Worm (Caenorhabditis elegans) whole organism, midembryonic: Measurements from ENCODE around the gene Y54G2A.40.

Experiments
- T22C8.4 ChIP-seq: fragments of 200-800 bp; sonication (Bioruptor generic); IDR thresholded peaks from 2 replicates; pipeline ENCODE4 v1.3.6; 2022; ENCODE audit warnings: missing genetic modification characterization, missing compliant biosample characterization
- cog-1 ChIP-seq: sonication (generic microtip); optimal IDR thresholded peaks from 2 replicates; lab custom pipeline; 2016; ENCODE audit warnings: missing genetic modification characterization, missing compliant biosample characterization
- flt-1 ChIP-seq: fragments of 200-800 bp; sonication (Bioruptor generic); IDR thresholded peaks from 2 replicates; pipeline ENCODE4 v1.3.6; 2022; ENCODE audit warnings: missing genetic modification characterization, missing compliant biosample characterization
- klf-2 ChIP-seq: fragments of 200-800 bp; sonication (Bioruptor generic); conservative IDR thresholded peaks from 2 replicates; pipeline ENCODE4 v1.3.6; 2022; ENCODE audit warnings: missing genetic modification reagents, missing genetic modification characterization, missing compliant biosample characterization
- med-1 ChIP-seq: sonication (generic microtip); optimal IDR thresholded peaks from 2 replicates; lab custom pipeline; 2017; ENCODE audit warnings: missing genetic modification characterization, mild to moderate bottlenecking, missing compliant biosample characterization, antibody characterized with exemption, missing genetic modification reagents; ENCODE audit not compliant: insufficient read depth
- ref-1 ChIP-seq: fragments of 200-800 bp; sonication (Bioruptor generic); conservative IDR thresholded peaks from 2 replicates; pipeline ENCODE4 v1.3.6; 2022; ENCODE audit warnings: missing genetic modification reagents, missing genetic modification characterization, missing compliant biosample characterization
- tab-1 ChIP-seq: fragments of 200-800 bp; sonication (Bioruptor generic); IDR thresholded peaks from 2 replicates; pipeline ENCODE4 v1.3.6; 2022; ENCODE audit warnings: missing genetic modification characterization, missing compliant biosample characterization
- ztf-23 ChIP-seq: fragments of 200-800 bp; sonication (Bioruptor generic); IDR thresholded peaks from 2 replicates; pipeline ENCODE4 v1.3.6; 2022; ENCODE audit warnings: missing genetic modification reagents, missing genetic modification characterization, missing compliant biosample characterization
- ztf-29 ChIP-seq: fragments of 200-800 bp; sonication (Bioruptor generic); IDR thresholded peaks from 2 replicates; pipeline ENCODE4 v1.3.6; 2022; ENCODE audit warnings: missing genetic modification reagents, missing genetic modification characterization, missing compliant biosample characterization

The Y54G2A.40 gene

ce11 chrIV:2808154-2808553 lies 38.1 kb upstream of the Y54G2A.40 start:
- TF ChIP-seq klf-2 (GFP tag; lab: Robert Waterston, UW), result no peak
- no peak for TF ChIP-seq ztf-29 (GFP tag; lab: Robert Waterston, UW)
- no peak for TF ChIP-seq med-1 (GFP tag; lab: Kevin White, UChicago)
- no peak for TF ChIP-seq cog-1 (tag; lab: Kevin White, UChicago)
- TF ChIP-seq flt-1 (GFP tag; lab: Robert Waterston, UW), result peak; percentile 44; the same call in 1 of the 2 replicates
- no peak for TF ChIP-seq ref-1 (GFP tag; lab: Robert Waterston, UW)
- no peak; the same call in 1 of the 2 replicates for TF ChIP-seq ztf-23 (GFP tag; lab: Robert Waterston, UW)
- 0 out of 2 replicates have a peak, but pooled peaks have one; percentile 58 for TF ChIP-seq tab-1 (GFP tag; lab: Robert Waterston, UW)
- TF ChIP-seq T22C8.4 (GFP tag; lab: Robert Waterston, UW), result no peak

DNA sequence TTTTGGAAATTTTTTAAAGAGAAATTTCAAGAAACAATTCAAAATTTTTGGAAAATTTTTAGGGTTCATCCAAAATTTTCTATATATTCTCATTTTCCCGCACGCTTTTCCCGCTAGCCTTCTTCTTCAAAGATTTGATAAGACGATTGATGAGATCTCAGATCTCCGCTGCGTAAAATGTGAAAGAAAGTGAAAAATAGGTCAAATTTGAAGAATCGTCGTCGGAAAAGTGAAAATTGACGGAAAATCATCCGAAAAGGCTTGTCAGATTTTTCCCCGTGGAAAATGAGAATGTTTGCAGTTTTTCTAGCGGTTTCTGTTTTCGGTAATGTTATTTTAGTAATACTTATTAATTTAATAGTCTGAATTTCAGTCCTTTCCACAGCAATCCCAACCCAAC lies 37.1 kb upstream of the Y54G2A.40 start, which contains the start of gene Y54G2A.76:
TSS of gene Y54G2A.76 (plus strand) at position 203 of the 400 bp plus-strand sequence.
- TF ChIP-seq klf-2 (GFP tag; lab: Robert Waterston, UW) (no peak), flt-1 (GFP tag; lab: Robert Waterston, UW) (no peak), ref-1 (GFP tag; lab: Robert Waterston, UW) (no peak), T22C8.4 (GFP tag; lab: Robert Waterston, UW) (no peak), tab-1 (GFP tag; lab: Robert Waterston, UW) (no peak), cog-1 (tag; lab: Kevin White, UChicago) (no peak), med-1 (GFP tag; lab: Kevin White, UChicago) (no peak), ztf-29 (GFP tag; lab: Robert Waterston, UW) (no peak), ztf-23 (GFP tag; lab: Robert Waterston, UW) (no peak)

DNA sequence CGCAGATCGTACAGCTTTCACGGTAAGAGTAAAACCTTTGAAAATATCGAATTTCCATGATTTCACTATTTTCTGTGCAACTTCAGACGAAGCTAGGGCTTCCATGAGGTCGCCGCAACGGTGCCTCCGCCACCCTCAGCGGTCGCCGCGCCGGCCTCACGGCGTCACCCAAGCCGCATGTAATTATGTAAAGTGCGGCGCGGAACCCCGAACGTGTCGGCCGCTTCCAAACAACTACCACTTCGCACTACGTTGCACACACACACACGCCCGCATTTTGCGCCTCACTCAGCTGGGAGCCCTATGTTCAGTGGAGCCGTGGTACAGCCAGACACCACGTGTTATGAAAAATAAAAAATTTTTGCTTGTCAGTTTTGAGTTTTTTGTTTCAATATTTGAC lies 29.2 kb upstream of the Y54G2A.40 start:
- TF ChIP-seq cog-1 (tag; lab: Kevin White, UChicago) (no peak), klf-2 (GFP tag; lab: Robert Waterston, UW) (no peak), ztf-29 (GFP tag; lab: Robert Waterston, UW) (no peak), T22C8.4 (GFP tag; lab: Robert Waterston, UW) (no peak), ref-1 (GFP tag; lab: Robert Waterston, UW) (no peak), flt-1 (GFP tag; lab: Robert Waterston, UW) (0 out of 2 replicates have a peak, but pooled peaks have one; percentile 35), ztf-23 (GFP tag; lab: Robert Waterston, UW) (no peak), tab-1 (GFP tag; lab: Robert Waterston, UW) (no peak)

DNA sequence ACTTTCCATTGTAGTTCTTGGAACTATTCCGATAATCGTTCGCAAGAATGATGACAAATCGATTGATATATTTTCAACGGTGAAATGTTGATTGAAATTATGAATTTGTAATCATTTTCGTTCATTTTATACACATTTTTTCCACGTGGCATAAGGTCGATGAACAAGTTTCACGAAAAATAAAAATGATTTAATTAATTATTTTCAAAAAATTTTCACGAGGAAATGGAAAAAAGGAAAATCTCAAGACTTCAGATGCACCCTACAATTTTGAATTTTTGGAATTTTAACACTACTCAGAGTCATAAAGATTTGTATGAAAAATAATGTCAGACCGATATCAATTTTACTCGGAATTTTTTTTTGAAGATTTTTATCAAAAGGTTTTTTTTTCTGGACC lies 26.6 kb upstream of the Y54G2A.40 start, which contains the start of gene Y54G2A.13:
TSS of gene Y54G2A.13 (minus strand) at position 101 of the 400 bp plus-strand sequence.
- TF ChIP-seq cog-1 (tag; lab: Kevin White, UChicago) (no peak), flt-1 (GFP tag; lab: Robert Waterston, UW) (no peak), klf-2 (GFP tag; lab: Robert Waterston, UW) (no peak), T22C8.4 (GFP tag; lab: Robert Waterston, UW) (no peak), ztf-29 (GFP tag; lab: Robert Waterston, UW) (no peak), med-1 (GFP tag; lab: Kevin White, UChicago) (no peak), ztf-23 (GFP tag; lab: Robert Waterston, UW) (no peak), tab-1 (GFP tag; lab: Robert Waterston, UW) (no peak), ref-1 (GFP tag; lab: Robert Waterston, UW) (no peak)

DNA sequence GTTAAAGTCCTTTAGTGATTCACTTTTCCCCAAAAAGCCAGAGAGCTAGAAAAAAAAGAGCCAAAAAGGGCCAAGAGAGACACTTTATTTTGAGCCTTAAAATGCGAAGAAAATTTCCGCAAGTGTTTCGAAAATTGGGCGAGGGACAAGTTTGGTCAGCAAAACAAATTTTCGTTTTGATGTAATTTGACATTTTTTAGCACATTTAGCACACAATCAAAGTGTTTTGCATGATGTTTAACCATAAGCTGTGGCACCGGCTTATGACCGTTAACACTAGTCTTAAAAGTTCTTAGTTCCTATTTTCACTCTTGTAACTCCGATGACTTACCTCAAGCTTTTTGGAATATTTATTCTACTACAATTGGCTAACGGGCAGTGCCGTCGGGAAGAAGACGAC lies 25.9 kb upstream of the Y54G2A.40 start, which contains the start of gene Y54G2A.37:
TSS of gene Y54G2A.37 (plus strand) at position 301 of the 400 bp plus-strand sequence.
- no peak for TF ChIP-seq klf-2 (GFP tag; lab: Robert Waterston, UW)
- no peak for TF ChIP-seq ztf-29 (GFP tag; lab: Robert Waterston, UW)
- no peak for TF ChIP-seq flt-1 (GFP tag; lab: Robert Waterston, UW)
- TF ChIP-seq ztf-23 (GFP tag; lab: Robert Waterston, UW), result no peak
- no peak for TF ChIP-seq cog-1 (tag; lab: Kevin White, UChicago)
- no peak for TF ChIP-seq tab-1 (GFP tag; lab: Robert Waterston, UW)
- no peak for TF ChIP-seq ref-1 (GFP tag; lab: Robert Waterston, UW)
- no peak for TF ChIP-seq T22C8.4 (GFP tag; lab: Robert Waterston, UW)
- no peak for TF ChIP-seq med-1 (GFP tag; lab: Kevin White, UChicago)

- TF ChIP-seq med-1 (GFP tag; lab: Kevin White, UChicago), result no peak
- TF ChIP-seq tab-1 (GFP tag; lab: Robert Waterston, UW), result no peak
- TF ChIP-seq ref-1 (GFP tag; lab: Robert Waterston, UW), result no peak
- TF ChIP-seq cog-1 (tag; lab: Kevin White, UChicago), result no peak
- TF ChIP-seq flt-1 (GFP tag; lab: Robert Waterston, UW), result no peak
- no peak for TF ChIP-seq ztf-29 (GFP tag; lab: Robert Waterston, UW)
- no peak for TF ChIP-seq T22C8.4 (GFP tag; lab: Robert Waterston, UW)
- TF ChIP-seq klf-2 (GFP tag; lab: Robert Waterston, UW), result no peak
- TF ChIP-seq ztf-23 (GFP tag; lab: Robert Waterston, UW), result no peak
Observed at ce11 chrIV:2823446-2823845, 22.8 kb upstream of the Y54G2A.40 start, which contains the start of gene clec-80. clec-80 (plus strand) TSS chrIV:2823746.

- TF ChIP-seq cog-1 (tag; lab: Kevin White, UChicago) (no peak), T22C8.4 (GFP tag; lab: Robert Waterston, UW) (no peak), flt-1 (GFP tag; lab: Robert Waterston, UW) (no peak), ztf-23 (GFP tag; lab: Robert Waterston, UW) (no peak), med-1 (GFP tag; lab: Kevin White, UChicago) (no peak), tab-1 (GFP tag; lab: Robert Waterston, UW) (no peak), ref-1 (GFP tag; lab: Robert Waterston, UW) (no peak), klf-2 (GFP tag; lab: Robert Waterston, UW) (no peak), ztf-29 (GFP tag; lab: Robert Waterston, UW) (no peak)
Observed at ce11 chrIV:2825460-2826103, 20.7 kb upstream of the Y54G2A.40 start.

DNA sequence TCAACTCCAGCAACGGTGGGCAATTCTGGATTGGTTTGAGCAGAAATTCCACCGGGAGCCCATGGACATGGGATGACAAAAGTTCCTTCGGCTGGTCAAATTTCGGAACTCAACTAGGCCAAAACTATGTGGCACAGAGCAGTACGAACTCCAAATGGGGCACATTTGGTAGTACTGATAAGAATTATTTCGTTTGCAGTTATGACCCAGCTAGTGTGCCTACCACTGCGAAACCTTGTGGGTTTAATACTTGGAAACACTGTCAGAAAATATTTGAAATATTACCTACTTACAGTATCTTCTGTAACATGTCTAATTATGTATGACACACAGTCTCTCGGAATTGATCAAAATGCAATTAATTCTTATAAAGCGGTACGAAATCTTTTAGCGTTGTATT lies 19.9 kb upstream of the Y54G2A.40 start:
- TF ChIP-seq med-1 (GFP tag; lab: Kevin White, UChicago), result no peak
- TF ChIP-seq klf-2 (GFP tag; lab: Robert Waterston, UW), result no peak
- TF ChIP-seq cog-1 (tag; lab: Kevin White, UChicago), result no peak
- no peak for TF ChIP-seq flt-1 (GFP tag; lab: Robert Waterston, UW)
- no peak for TF ChIP-seq ref-1 (GFP tag; lab: Robert Waterston, UW)
- TF ChIP-seq ztf-23 (GFP tag; lab: Robert Waterston, UW), result no peak
- no peak for TF ChIP-seq ztf-29 (GFP tag; lab: Robert Waterston, UW)
- no peak for TF ChIP-seq tab-1 (GFP tag; lab: Robert Waterston, UW)
- TF ChIP-seq T22C8.4 (GFP tag; lab: Robert Waterston, UW), result no peak
